Worm (Caenorhabditis elegans) whole organism, mixed stage, embryonic: ENCODE measurements around the gene F22B3.7.

Experiments
- bed-3 ChIP-seq: fragments of 200-800 bp; sonication (Bioruptor generic); optimal IDR thresholded peaks from 3 replicates; lab custom pipeline; 2018; ENCODE audit warnings: mild to moderate bottlenecking, missing genetic modification characterization, moderate library complexity, missing compliant biosample characterization
- blmp-1 ChIP-seq: fragments of 150-350 bp; optimal IDR thresholded peaks from 2 replicates; lab custom pipeline; 2014; ENCODE audit warnings: missing biosample characterization, missing genetic modification characterization
- ceh-43 ChIP-seq: fragments of 200-800 bp; sonication (Bioruptor generic); optimal IDR thresholded peaks from 2 replicates; lab custom pipeline; 2018; ENCODE audit warnings: mild to moderate bottlenecking, missing genetic modification characterization, moderate library complexity, missing compliant biosample characterization
- ceh-83 ChIP-seq: fragments of 200-800 bp; sonication (Bioruptor generic); optimal IDR thresholded peaks from 2 replicates; lab custom pipeline; 2018; ENCODE audit warnings: mild to moderate bottlenecking, missing genetic modification characterization, missing compliant biosample characterization
- ces-1 ChIP-seq: fragments of 150-350 bp; optimal IDR thresholded peaks from 2 replicates; lab custom pipeline; 2014; ENCODE audit warnings: missing biosample characterization, missing genetic modification reagents, missing genetic modification characterization
- cnd-1 ChIP-seq: fragments of 200-800 bp; sonication (Bioruptor generic); optimal IDR thresholded peaks from 2 replicates; lab custom pipeline; 2018; ENCODE audit warnings: mild to moderate bottlenecking, missing genetic modification characterization, missing compliant biosample characterization
- drap-1 ChIP-seq: fragments of 200-800 bp; sonication (Bioruptor generic); optimal IDR thresholded peaks from 3 replicates; lab custom pipeline; 2018; ENCODE audit warnings: mild to moderate bottlenecking, missing genetic modification characterization, missing compliant biosample characterization
- elt-1 ChIP-seq: sonication (generic microtip); optimal IDR thresholded peaks from 2 replicates; lab custom pipeline; 2017; ENCODE audit warnings: missing genetic modification characterization, mild to moderate bottlenecking, missing compliant biosample characterization, antibody characterized with exemption, moderate library complexity, borderline replicate concordance; ENCODE audit not compliant: insufficient read depth
- elt-3 ChIP-seq: fragments of 150-350 bp; optimal IDR thresholded peaks from 2 replicates; lab custom pipeline; 2014; ENCODE audit warnings: missing biosample characterization, missing genetic modification characterization
- flh-1 ChIP-seq: fragments of 200-800 bp; sonication (Bioruptor generic); optimal IDR thresholded peaks from 2 replicates; lab custom pipeline; 2018; ENCODE audit warnings: mild to moderate bottlenecking, missing genetic modification characterization, moderate library complexity, missing compliant biosample characterization
- lin-13 ChIP-seq: fragments of 150-350 bp; optimal IDR thresholded peaks from 2 replicates; lab custom pipeline; 2014; ENCODE audit warnings: missing biosample characterization, missing genetic modification characterization
- lin-32 ChIP-seq: fragments of 200-800 bp; sonication (Bioruptor generic); optimal IDR thresholded peaks from 2 replicates; lab custom pipeline; 2018; ENCODE audit warnings: mild to moderate bottlenecking, missing genetic modification characterization, missing compliant biosample characterization
- lsy-2 ChIP-seq: fragments of 150-350 bp; optimal IDR thresholded peaks from 2 replicates; lab custom pipeline; 2014; ENCODE audit warnings: missing biosample characterization, missing genetic modification characterization
- mab-5 ChIP-seq: fragments of 150-350 bp; optimal IDR thresholded peaks from 2 replicates; lab custom pipeline; 2014; ENCODE audit warnings: missing biosample characterization, missing genetic modification characterization
- mep-1 ChIP-seq: fragments of 150-350 bp; optimal IDR thresholded peaks from 2 replicates; lab custom pipeline; 2017; ENCODE audit warnings: missing biosample characterization, missing genetic modification reagents, missing genetic modification characterization, inconsistent platforms
- mls-2 ChIP-seq: sonication (generic microtip); optimal IDR thresholded peaks from 2 replicates; lab custom pipeline; 2016; ENCODE audit warnings: mild to moderate bottlenecking, missing genetic modification characterization, moderate library complexity, missing compliant biosample characterization
- nhr-12 ChIP-seq: fragments of 150-350 bp; optimal IDR thresholded peaks from 2 replicates; lab custom pipeline; 2014; ENCODE audit warnings: missing biosample characterization, missing genetic modification characterization
- nhr-2 ChIP-seq: fragments of 150-350 bp; optimal IDR thresholded peaks from 2 replicates; lab custom pipeline; 2014; ENCODE audit warnings: missing biosample characterization, missing genetic modification characterization
- nhr-237 ChIP-seq: fragments of 150-350 bp; optimal IDR thresholded peaks from 2 replicates; lab custom pipeline; 2014; ENCODE audit warnings: missing biosample characterization, missing genetic modification characterization
- nhr-28 ChIP-seq: fragments of 150-350 bp; optimal IDR thresholded peaks from 2 replicates; lab custom pipeline; 2014; ENCODE audit warnings: missing biosample characterization, missing genetic modification characterization
- nhr-76 ChIP-seq: sonication (generic microtip); optimal IDR thresholded peaks from 2 replicates; lab custom pipeline; 2017; ENCODE audit warnings: missing biosample characterization, missing genetic modification characterization
- pha-4 ChIP-seq: fragments of 150-350 bp; optimal IDR thresholded peaks from 2 replicates; lab custom pipeline; 2018; ENCODE audit warnings: missing biosample characterization, missing genetic modification reagents, missing genetic modification characterization
- sem-2 ChIP-seq: fragments of 200-800 bp; sonication (Bioruptor generic); optimal IDR thresholded peaks from 2 replicates; lab custom pipeline; 2018; ENCODE audit warnings: mild to moderate bottlenecking, missing genetic modification characterization, missing compliant biosample characterization
- tbx-8 ChIP-seq: fragments of 200-800 bp; sonication (Bioruptor generic); optimal IDR thresholded peaks from 2 replicates; lab custom pipeline; 2018; ENCODE audit warnings: mild to moderate bottlenecking, missing genetic modification characterization, moderate library complexity, missing compliant biosample characterization
- unc-120 ChIP-seq: sonication (generic microtip); optimal IDR thresholded peaks from 2 replicates; lab custom pipeline; 2017; ENCODE audit warnings: missing genetic modification characterization, missing compliant biosample characterization; ENCODE audit not compliant: poor library complexity, severe bottlenecking
- unc-39 ChIP-seq: fragments of 150-350 bp; optimal IDR thresholded peaks from 2 replicates; lab custom pipeline; 2014; ENCODE audit warnings: missing biosample characterization, missing genetic modification characterization
- unc-62 ChIP-seq: fragments of 150-350 bp; optimal IDR thresholded peaks from 2 replicates; lab custom pipeline; 2014; ENCODE audit warnings: missing biosample characterization, missing genetic modification reagents, missing genetic modification characterization
- zip-8 ChIP-seq: fragments of 150-350 bp; optimal IDR thresholded peaks from 2 replicates; lab custom pipeline; 2014; ENCODE audit warnings: missing biosample characterization, missing genetic modification characterization
- ztf-11 ChIP-seq: fragments of 150-350 bp; optimal IDR thresholded peaks from 2 replicates; lab custom pipeline; 2014; ENCODE audit warnings: missing biosample characterization, missing genetic modification characterization

F22B3.7 gene

ce11 chrIV:11421696-11422095 lies at the start of gene F22B3.7:
Gene F22B3.7 (minus strand): TSS chrIV:11421796.
- TF ChIP-seq ceh-83 (GFP tag; lab: Kevin White, UChicago) = no peak
- no peak for TF ChIP-seq mab-5 (tag; lab: Kevin White, UChicago)
- TF ChIP-seq sem-2 = no peak
- no peak for TF ChIP-seq blmp-1 (tag; lab: Kevin White, UChicago)
- TF ChIP-seq pha-4 (tag; lab: Kevin White, UChicago) = no peak
- no peak for TF ChIP-seq flh-1 (GFP tag; lab: Kevin White, UChicago)
- no peak for TF ChIP-seq ces-1
- no peak for TF ChIP-seq nhr-76
- no peak for TF ChIP-seq drap-1 (GFP tag; lab: Kevin White, UChicago)
- TF ChIP-seq ceh-43 (GFP tag; lab: Kevin White, UChicago) = no peak
- no peak for TF ChIP-seq nhr-28 (tag; lab: Kevin White, UChicago)
- no peak for TF ChIP-seq nhr-2 (tag; lab: Kevin White, UChicago)
- TF ChIP-seq mep-1 (tag; lab: Kevin White, UChicago) = no peak

- no peak for TF ChIP-seq unc-39 (tag; lab: Kevin White, UChicago)
- TF ChIP-seq nhr-237 (tag; lab: Kevin White, UChicago) = no peak
- no peak for TF ChIP-seq zip-8 (tag; lab: Kevin White, UChicago)
- no peak for TF ChIP-seq tbx-8 (GFP tag; lab: Kevin White, UChicago)
- TF ChIP-seq ceh-43 (GFP tag; lab: Kevin White, UChicago) = no peak
Measured at ce11 chrIV:11469698-11470591, 48.3 kb upstream of the F22B3.7 start, which contains the start of the genes C10C6.13 and wht-2. Gene C10C6.13 (minus strand): TSS chrIV:11469748. Gene wht-2 (plus strand): TSS chrIV:11470436.

- TF ChIP-seq flh-1 (GFP tag; lab: Kevin White, UChicago) (no peak), sem-2 (no peak), tbx-8 (GFP tag; lab: Kevin White, UChicago) (no peak), nhr-237 (tag; lab: Kevin White, UChicago) (no peak), lin-32 (GFP tag; lab: Kevin White, UChicago) (no peak), nhr-2 (tag; lab: Kevin White, UChicago) (no peak), mls-2 (no peak), elt-1 (tag; lab: Kevin White, UChicago) (no peak), ces-1 (no peak), nhr-76 (no peak), unc-120 (no peak), drap-1 (GFP tag; lab: Kevin White, UChicago) (no peak), blmp-1 (tag; lab: Kevin White, UChicago) (no peak), unc-62 (GFP tag; lab: Kevin White, UChicago) (no peak), ceh-83 (GFP tag; lab: Kevin White, UChicago) (no peak), mep-1 (tag; lab: Kevin White, UChicago) (no peak), ztf-11 (tag; lab: Kevin White, UChicago) (no peak), cnd-1 (no peak), mab-5 (tag; lab: Kevin White, UChicago) (no peak), bed-3 (GFP tag; lab: Kevin White, UChicago) (no peak)
Measured at ce11 chrIV:11467413-11467812, 45.8 kb upstream of the F22B3.7 start, which contains the start of gene C10C6.7. Gene C10C6.7 (minus strand): TSS chrIV:11467513.

DNA sequence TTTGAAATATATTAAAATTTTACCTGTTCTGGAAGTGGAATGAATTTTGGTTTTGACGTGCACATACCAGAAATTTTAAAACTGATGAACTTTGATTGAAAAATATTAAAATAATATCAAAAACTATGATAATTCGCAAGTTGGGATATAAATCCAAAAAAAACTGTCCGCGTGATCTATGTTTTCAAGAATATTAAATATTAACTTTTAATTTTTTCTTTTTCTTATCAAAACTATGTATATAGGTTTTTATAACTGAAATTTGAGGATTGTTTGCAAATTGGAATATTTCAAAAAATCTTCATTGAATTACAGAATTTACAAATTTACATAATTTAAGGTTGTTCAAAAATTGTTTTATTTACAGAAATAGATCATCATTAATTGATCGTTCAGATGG lies 43.5 kb upstream of the F22B3.7 start, which contains the start of gene C10C6.3:
Gene C10C6.3, minus strand, starts transcription at position 101 of the 400 bp plus-strand sequence.
- TF ChIP-seq nhr-12 (tag; lab: Kevin White, UChicago) (no peak), lin-13 (tag; lab: Kevin White, UChicago) (no peak), mep-1 (tag; lab: Kevin White, UChicago) (no peak), drap-1 (GFP tag; lab: Kevin White, UChicago) (no peak), lsy-2 (tag; lab: Kevin White, UChicago) (no peak), elt-3 (no peak), ceh-83 (GFP tag; lab: Kevin White, UChicago) (no peak), nhr-2 (tag; lab: Kevin White, UChicago) (no peak), elt-1 (tag; lab: Kevin White, UChicago) (no peak)
